Worm (Caenorhabditis elegans) whole organism, late embryonic: ENCODE measurements around the gene T25B9.6.

Experiments
- K09A11.1 ChIP-seq: sonication (generic microtip); optimal IDR thresholded peaks from 2 replicates; lab custom pipeline; 2017; ENCODE audit warnings: antibody characterized with exemption, mild to moderate bottlenecking, missing genetic modification characterization, missing compliant biosample characterization; ENCODE audit not compliant: insufficient read depth
- Y22D7AL.16 ChIP-seq: sonication (generic microtip); optimal IDR thresholded peaks from 2 replicates; lab custom pipeline; 2016; ENCODE audit warnings: missing genetic modification characterization, missing compliant biosample characterization
- ama-1 ChIP-seq: fragments of 150-350 bp; optimal IDR thresholded peaks from 2 replicates; lab custom pipeline; 2014
- ceh-18 ChIP-seq: sonication (generic microtip); optimal IDR thresholded peaks from 2 replicates; lab custom pipeline; 2016; ENCODE audit warnings: missing genetic modification characterization, missing compliant biosample characterization
- eyg-1 ChIP-seq: sonication (generic microtip); optimal IDR thresholded peaks from 2 replicates; lab custom pipeline; 2016; ENCODE audit warnings: missing genotype, missing genetic modification characterization, missing compliant biosample characterization
- fkh-10 ChIP-seq: fragments of 150-350 bp; optimal IDR thresholded peaks from 2 replicates; lab custom pipeline; 2014; ENCODE audit warnings: missing biosample characterization, missing genetic modification reagents, missing genetic modification characterization
- hlh-30 ChIP-seq: sonication (generic microtip); optimal IDR thresholded peaks from 2 replicates; lab custom pipeline; 2017; ENCODE audit warnings: antibody characterized with exemption, missing genetic modification characterization, missing compliant biosample characterization; ENCODE audit not compliant: insufficient read depth
- nhr-11 ChIP-seq: fragments of 150-350 bp; optimal IDR thresholded peaks from 2 replicates; lab custom pipeline; 2014; ENCODE audit warnings: missing biosample characterization, missing genetic modification characterization
- pqm-1 ChIP-seq: sonication (generic microtip); optimal IDR thresholded peaks from 2 replicates; lab custom pipeline; 2016; ENCODE audit warnings: missing genetic modification characterization, missing compliant biosample characterization
- ttx-3 ChIP-seq: sonication (generic microtip); optimal IDR thresholded peaks from 2 replicates; lab custom pipeline; 2016; ENCODE audit warnings: missing genetic modification reagents, missing genetic modification characterization, missing compliant biosample characterization

ce11 chrIV:10796707-10797106 is 38.8 kb downstream of the T25B9.6 start:
- no peak for TF ChIP-seq ceh-18 (tag; lab: Kevin White, UChicago)
- no peak for TF ChIP-seq Y22D7AL.16 (tag; lab: Kevin White, UChicago)
- no peak for TF ChIP-seq K09A11.1 (tag; lab: Kevin White, UChicago)
- TF ChIP-seq pqm-1 (tag; lab: Kevin White, UChicago) = no peak
- TF ChIP-seq ama-1 (lab: Kevin White, UChicago) = no peak
- no peak for TF ChIP-seq fkh-10 (GFP tag; lab: Kevin White, UChicago)
- TF ChIP-seq eyg-1 = no peak
- TF ChIP-seq nhr-11 = no peak
- no peak for TF ChIP-seq hlh-30 (tag; lab: Kevin White, UChicago)
- TF ChIP-seq ttx-3 (tag; lab: Kevin White, UChicago) = no peak
